Worm (Caenorhabditis elegans) whole organism, young adult: ENCODE data around the gene cox-6B.

ENCODE experiments used
- B0035.1 ChIP-seq: sonication (generic microtip); optimal IDR thresholded peaks from 2 replicates; lab custom pipeline; 2016; ENCODE audit warnings: missing genetic modification characterization, mild to moderate bottlenecking, missing compliant biosample characterization, missing genotype, missing genetic modification reagents
- B0336.3 ChIP-seq: fragments of 200-800 bp; sonication (Bioruptor generic); IDR thresholded peaks from 2 replicates; pipeline ENCODE4 v1.3.6; 2022; ENCODE audit warnings: missing genetic modification characterization, missing compliant biosample characterization
- D2030.7 ChIP-seq: fragments of 200-800 bp; sonication (Bioruptor generic); IDR thresholded peaks from 2 replicates; pipeline ENCODE4 v1.3.6; 2022; ENCODE audit warnings: missing genetic modification reagents, missing genetic modification characterization, missing compliant biosample characterization
- F49E8.2 ChIP-seq: sonication (generic microtip); optimal IDR thresholded peaks from 3 replicates; lab custom pipeline; 2017; ENCODE audit warnings: missing genetic modification characterization, mild to moderate bottlenecking, missing compliant biosample characterization, antibody characterized with exemption, moderate library complexity; ENCODE audit not compliant: insufficient read depth
- Y53G8AR.9 ChIP-seq: fragments of 200-800 bp; sonication (Bioruptor generic); conservative IDR thresholded peaks from 2 replicates; pipeline ENCODE4 v1.3.6; 2022; ENCODE audit warnings: missing genetic modification reagents, missing genetic modification characterization, missing compliant biosample characterization
- Y56A3A.18 ChIP-seq: fragments of 200-800 bp; sonication (Bioruptor generic); IDR thresholded peaks from 2 replicates; pipeline ENCODE4 v1.3.6; 2022; ENCODE audit warnings: missing genetic modification reagents, missing genetic modification characterization, missing compliant biosample characterization
- Y67H2A.10 ChIP-seq: fragments of 200-800 bp; sonication (Bioruptor generic); conservative IDR thresholded peaks from 2 replicates; pipeline ENCODE4 v1.3.6; 2022; ENCODE audit warnings: missing genetic modification reagents, missing genetic modification characterization, missing compliant biosample characterization
- ZK185.1 ChIP-seq: sonication (generic microtip); optimal IDR thresholded peaks from 2 replicates; lab custom pipeline; 2016; ENCODE audit warnings: mild to moderate bottlenecking, missing genetic modification characterization, missing compliant biosample characterization; ENCODE audit not compliant: poor library complexity, severe bottlenecking
- akir-1 ChIP-seq: fragments of 200-800 bp; sonication (Bioruptor generic); optimal IDR thresholded peaks from 2 replicates; lab custom pipeline; 2018; ENCODE audit warnings: mild to moderate bottlenecking, missing genetic modification characterization, moderate library complexity, missing compliant biosample characterization
- aptf-3 ChIP-seq: fragments of 200-800 bp; sonication (Bioruptor generic); IDR thresholded peaks from 2 replicates; pipeline ENCODE4 v1.3.6; 2022; ENCODE audit warnings: missing genetic modification characterization, missing compliant biosample characterization
- attf-3 ChIP-seq: fragments of 200-800 bp; sonication (Bioruptor generic); conservative IDR thresholded peaks from 2 replicates; pipeline ENCODE4 v1.3.6; 2022; ENCODE audit warnings: missing genetic modification reagents, missing genetic modification characterization, missing compliant biosample characterization
- ceh-100 ChIP-seq: fragments of 200-800 bp; sonication (Bioruptor generic); IDR thresholded peaks from 2 replicates; pipeline ENCODE4 v1.3.6; 2022; ENCODE audit warnings: missing genetic modification reagents, missing genetic modification characterization, missing compliant biosample characterization
- ceh-58 ChIP-seq: fragments of 200-800 bp; sonication (Bioruptor generic); IDR thresholded peaks from 2 replicates; pipeline ENCODE4 v1.3.6; 2022; ENCODE audit warnings: missing genetic modification characterization, missing compliant biosample characterization
- ceh-79 ChIP-seq: sonication (generic microtip); optimal IDR thresholded peaks from 2 replicates; lab custom pipeline; 2017; ENCODE audit warnings: mild to moderate bottlenecking, missing genetic modification characterization, missing compliant biosample characterization
- ceh-91 ChIP-seq: fragments of 200-800 bp; sonication (Bioruptor generic); IDR thresholded peaks from 2 replicates; pipeline ENCODE4 v1.3.6; 2022; ENCODE audit warnings: missing genetic modification reagents, missing genetic modification characterization, missing compliant biosample characterization
- chd-7 ChIP-seq: sonication (generic microtip); optimal IDR thresholded peaks from 2 replicates; lab custom pipeline; 2016; ENCODE audit warnings: mild to moderate bottlenecking, missing genetic modification characterization, moderate library complexity, missing compliant biosample characterization
- dpl-1 ChIP-seq: fragments of 150-350 bp; optimal IDR thresholded peaks from 2 replicates; lab custom pipeline; 2014; ENCODE audit warnings: missing biosample characterization, missing genetic modification reagents, missing genetic modification characterization
- efl-1 ChIP-seq: fragments of 150-350 bp; optimal IDR thresholded peaks from 2 replicates; lab custom pipeline; 2014; ENCODE audit warnings: missing biosample characterization, missing genetic modification reagents, missing genetic modification characterization
- ets-4 ChIP-seq: fragments of 200-800 bp; sonication (Bioruptor generic); optimal IDR thresholded peaks from 2 replicates; lab custom pipeline; 2018; ENCODE audit warnings: mild to moderate bottlenecking, missing genetic modification characterization, missing compliant biosample characterization
- him-1 ChIP-seq: sonication (generic microtip); optimal IDR thresholded peaks from 2 replicates; lab custom pipeline; 2016; ENCODE audit warnings: missing genotype, missing genetic modification reagents, missing genetic modification characterization, missing compliant biosample characterization
- hrde-1 ChIP-seq: sonication (generic microtip); optimal IDR thresholded peaks from 2 replicates; lab custom pipeline; 2016; ENCODE audit warnings: missing genetic modification characterization, mild to moderate bottlenecking, missing compliant biosample characterization, moderate library complexity, missing genotype, missing genetic modification reagents, borderline replicate concordance
- hsf-1 ChIP-seq: fragments of 200-800 bp; sonication (Bioruptor generic); IDR thresholded peaks from 2 replicates; pipeline ENCODE4 v1.3.6; 2022; ENCODE audit warnings: missing genetic modification reagents, missing genetic modification characterization, missing compliant biosample characterization
- lin-26 ChIP-seq: fragments of 200-800 bp; sonication (Bioruptor generic); IDR thresholded peaks from 2 replicates; pipeline ENCODE4 v1.3.6; 2022; ENCODE audit warnings: missing genetic modification reagents, missing genetic modification characterization, missing compliant biosample characterization
- lir-1 ChIP-seq: fragments of 200-800 bp; sonication (Bioruptor generic); conservative IDR thresholded peaks from 2 replicates; pipeline ENCODE4 v1.3.6; 2022; ENCODE audit warnings: missing genetic modification reagents, missing genetic modification characterization, missing compliant biosample characterization
- lsl-1 ChIP-seq: fragments of 200-800 bp; sonication (Bioruptor generic); optimal IDR thresholded peaks from 2 replicates; lab custom pipeline; 2018; ENCODE audit warnings: mild to moderate bottlenecking, missing genetic modification characterization, moderate library complexity, missing compliant biosample characterization
- madf-10 ChIP-seq: sonication (generic microtip); optimal IDR thresholded peaks from 2 replicates; lab custom pipeline; 2016; ENCODE audit warnings: mild to moderate bottlenecking, missing genetic modification characterization, missing compliant biosample characterization
- madf-3 ChIP-seq: fragments of 200-800 bp; sonication (Bioruptor generic); IDR thresholded peaks from 2 replicates; pipeline ENCODE4 v1.3.6; 2022; ENCODE audit warnings: missing genetic modification reagents, missing genetic modification characterization, missing compliant biosample characterization
- madf-6 ChIP-seq: fragments of 200-800 bp; sonication (Bioruptor generic); IDR thresholded peaks from 2 replicates; pipeline ENCODE4 v1.3.6; 2022; ENCODE audit warnings: missing genetic modification reagents, missing genetic modification characterization, missing compliant biosample characterization
- mcd-1 ChIP-seq: fragments of 200-800 bp; sonication (Bioruptor generic); IDR thresholded peaks from 2 replicates; pipeline ENCODE4 v1.3.6; 2022; ENCODE audit warnings: missing genetic modification reagents, missing genetic modification characterization, missing compliant biosample characterization
- mes-4 ChIP-seq: sonication (generic microtip); optimal IDR thresholded peaks from 2 replicates; lab custom pipeline; 2016; ENCODE audit warnings: missing genotype, missing genetic modification characterization, missing compliant biosample characterization
- nhr-179 ChIP-seq: sonication (generic microtip); optimal IDR thresholded peaks from 2 replicates; lab custom pipeline; 2016; ENCODE audit warnings: mild to moderate bottlenecking, missing genetic modification characterization, missing compliant biosample characterization
- rcor-1 ChIP-seq: fragments of 200-800 bp; sonication (Bioruptor generic); IDR thresholded peaks from 2 replicates; pipeline ENCODE4 v1.3.6; 2022; ENCODE audit warnings: missing genetic modification reagents, missing genetic modification characterization, missing compliant biosample characterization
- rpc-1 ChIP-seq, 2 experiments: fragments of 150-350 bp in 1 of 2; sonication (generic microtip) in 1 of 2; optimal IDR thresholded peaks; 2 replicates each; lab custom pipeline; 2014 to 2018; ENCODE audit warnings: missing biosample characterization in 1 of 2, missing genetic modification characterization in 1 of 2, missing genetic modification reagents in 1 of 2, missing genotype in 1 of 2
- sdz-38 ChIP-seq: sonication (generic microtip); optimal IDR thresholded peaks from 2 replicates; lab custom pipeline; 2016; ENCODE audit warnings: missing genotype, missing genetic modification characterization, missing compliant biosample characterization
- snpc-1.3 ChIP-seq: sonication (generic microtip); optimal IDR thresholded peaks from 2 replicates; lab custom pipeline; 2017; ENCODE audit warnings: missing genetic modification characterization, mild to moderate bottlenecking, missing compliant biosample characterization, antibody characterized with exemption, moderate library complexity, missing genotype, missing genetic modification reagents; ENCODE audit not compliant: insufficient read depth
- snpc-4 ChIP-seq, 5 experiments: fragments of 150-350 bp in 1 of 5; sonication (generic microtip) in 4 of 5; optimal IDR thresholded peaks; 2 replicates each; lab custom pipeline; 2014 to 2018; ENCODE audit warnings: missing genetic modification characterization in 5 of 5, missing biosample characterization in 3 of 5, antibody characterized with exemption in 2 of 5, mild to moderate bottlenecking in 2 of 5, missing compliant biosample characterization in 2 of 5, missing genotype in 2 of 5, moderate library complexity in 2 of 5, missing genetic modification reagents in 1 of 5
- sptf-2 ChIP-seq: fragments of 200-800 bp; sonication (Bioruptor generic); optimal IDR thresholded peaks from 2 replicates; lab custom pipeline; 2018; ENCODE audit warnings: mild to moderate bottlenecking, missing genetic modification characterization, missing compliant biosample characterization
- tbx-9 ChIP-seq: sonication (generic microtip); optimal IDR thresholded peaks from 2 replicates; lab custom pipeline; 2016; ENCODE audit warnings: borderline replicate concordance, missing genetic modification characterization, inconsistent platforms, missing compliant biosample characterization
- unc-130 ChIP-seq: sonication (generic microtip); optimal IDR thresholded peaks from 2 replicates; lab custom pipeline; 2016; ENCODE audit warnings: missing genetic modification reagents, missing genetic modification characterization, missing compliant biosample characterization
- unc-62 ChIP-seq: fragments of 150-350 bp; optimal IDR thresholded peaks from 2 replicates; lab custom pipeline; 2014; ENCODE audit warnings: missing biosample characterization, missing genetic modification reagents, missing genetic modification characterization
- ztf-28 ChIP-seq: fragments of 200-800 bp; sonication (Bioruptor generic); IDR thresholded peaks from 2 replicates; pipeline ENCODE4 v1.3.6; 2022; ENCODE audit warnings: missing genetic modification reagents, missing genetic modification characterization, missing compliant biosample characterization

The cox-6B gene

ce11 chrIII:2716514-2716913 is 17.1 kb downstream of the cox-6B start, which contains the start of gene tmem-132:
Gene tmem-132 (minus strand): TSS chrIII:2716614.
- TF ChIP-seq efl-1 (GFP tag; lab: Kevin White, UChicago) = no peak
- no peak for TF ChIP-seq him-1 (tag; lab: Kevin White, UChicago)
- TF ChIP-seq mcd-1 = peak; percentile 22; the same call in 1 of the 2 replicates

ce11 chrIII:2724992-2725220 is 25.4 kb downstream of the cox-6B start, which contains the start of gene Y71H2AM.11:
Gene Y71H2AM.11 (minus strand): TSS chrIII:2725092.
- TF ChIP-seq hsf-1 = no peak
- TF ChIP-seq attf-3 (GFP tag; lab: Robert Waterston, UW) = no peak
- TF ChIP-seq ceh-79 = no peak
- no peak for TF ChIP-seq sdz-38 (tag; lab: Kevin White, UChicago)
- TF ChIP-seq ZK185.1 (tag; lab: Kevin White, UChicago) = no peak
- TF ChIP-seq mes-4 (tag; lab: Kevin White, UChicago) = no peak
- no peak for TF ChIP-seq madf-3 (GFP tag; lab: Robert Waterston, UW)
- no peak for TF ChIP-seq mcd-1

- TF ChIP-seq Y67H2A.10 (GFP tag; lab: Robert Waterston, UW) (no peak), efl-1 (GFP tag; lab: Kevin White, UChicago) (peak; percentile 37), chd-7 (tag; lab: Kevin White, UChicago) (no peak), snpc-4 (GFP tag; optimal IDR thresholded peaks at IDR 0.05; lab: Kevin White, UChicago) (no peak), snpc-4 (tag; optimal IDR thresholded peaks at IDR 0.05; lab: Kevin White, UChicago) (peak in 1 of 4 experiments; percentile 39), madf-6 (GFP tag; lab: Robert Waterston, UW) (peak; percentile 91), madf-3 (GFP tag; lab: Robert Waterston, UW) (no peak), lir-1 (no peak), snpc-1.3 (tag; lab: Kevin White, UChicago) (peak; percentile 26), sptf-2 (GFP tag; lab: Kevin White, UChicago) (no peak), hrde-1 (peak; percentile 39), Y53G8AR.9 (GFP tag; lab: Robert Waterston, UW) (no peak), rcor-1 (GFP tag; lab: Robert Waterston, UW) (peak; percentile 9; the same call in 1 of the 2 replicates), ceh-58 (GFP tag; lab: Robert Waterston, UW) (no peak), madf-10 (no peak), ceh-100 (GFP tag; lab: Robert Waterston, UW) (no peak), D2030.7 (0 out of 2 replicates have a peak, but pooled peaks have one; percentile 54), nhr-179 (tag; lab: Kevin White, UChicago) (no peak), sdz-38 (tag; lab: Kevin White, UChicago) (no peak), B0035.1 (tag; lab: Kevin White, UChicago) (no peak), lin-26 (no peak), akir-1 (no peak), ceh-79 (no peak), rpc-1 (optimal IDR thresholded peaks at IDR 0.05; lab: Kevin White, UChicago) (no peak), rpc-1 (tag; optimal IDR thresholded peaks at IDR 0.05; lab: Kevin White, UChicago) (peak; percentile 2), ztf-28 (GFP tag; lab: Robert Waterston, UW) (no peak), unc-62 (GFP tag; lab: Kevin White, UChicago) (no peak), tbx-9 (tag; lab: Kevin White, UChicago) (no peak), Y56A3A.18 (no peak), F49E8.2 (tag; lab: Kevin White, UChicago) (no peak), unc-130 (GFP tag; lab: Kevin White, UChicago) (peak; percentile 51), lsl-1 (GFP tag; lab: Kevin White, UChicago) (peak; percentile 99), B0336.3 (GFP tag; lab: Robert Waterston, UW) (no peak), ceh-91 (GFP tag; lab: Robert Waterston, UW) (peak; percentile 75; the same call in 1 of the 2 replicates), ets-4 (GFP tag; lab: Kevin White, UChicago) (no peak), dpl-1 (GFP tag; lab: Kevin White, UChicago) (no peak), aptf-3 (no peak)
These were observed 26.0 kb downstream of the cox-6B start, which contains the start of gene cosa-1 for ce11 chrIII:2725221-2726203. Gene cosa-1 (plus strand): TSS chrIII:2726116.
